Fruit fly (Drosophila melanogaster) whole organism, prepupa: Measurements from ENCODE around the gene Pgant5.

ENCODE experiments used
- Blimp-1 ChIP-seq: fragments of 200-800 bp; sonication (Bioruptor generic); optimal IDR thresholded peaks from 3 replicates; lab custom pipeline; 2017; ENCODE audit warnings: missing biosample characterization, missing genetic modification characterization, mild to moderate bottlenecking, moderate library complexity, missing genetic modification reagents
- CG10631 ChIP-seq: fragments of 200-800 bp; sonication (Bioruptor generic); optimal IDR thresholded peaks from 2 replicates; lab custom pipeline; 2016; ENCODE audit warnings: missing biosample characterization, missing genetic modification characterization
- CG10669 ChIP-seq: fragments of 200-800 bp; sonication (Bioruptor generic); optimal IDR thresholded peaks from 3 replicates; lab custom pipeline; 2018; ENCODE audit warnings: missing biosample characterization, mild to moderate bottlenecking, missing genetic modification characterization, moderate library complexity
- CG11902 ChIP-seq: fragments of 200-800 bp; sonication (Bioruptor generic); optimal IDR thresholded peaks from 3 replicates; lab custom pipeline; 2016; ENCODE audit warnings: missing biosample characterization, missing genetic modification characterization
- CG15336 ChIP-seq: fragments of 200-800 bp; sonication (Bioruptor generic); IDR thresholded peaks from 2 replicates; pipeline ENCODE4 v1.3.6; 2022; ENCODE audit warnings: missing biosample characterization, missing genetic modification characterization
- CG1621 ChIP-seq: fragments of 200-800 bp; sonication (Bioruptor generic); optimal IDR thresholded peaks from 3 replicates; lab custom pipeline; 2018; ENCODE audit warnings: missing biosample characterization, mild to moderate bottlenecking, missing genetic modification characterization
- CG16779 ChIP-seq: fragments of 200-800 bp; sonication (Bioruptor generic); optimal IDR thresholded peaks from 3 replicates; lab custom pipeline; 2017; ENCODE audit warnings: missing biosample characterization, mild to moderate bottlenecking, missing genetic modification characterization
- CG3032 ChIP-seq: fragments of 200-800 bp; optimal IDR thresholded peaks from 2 replicates; lab custom pipeline; 2019; ENCODE audit warnings: missing biosample characterization, mild to moderate bottlenecking, missing genetic modification characterization, moderate library complexity
- CG34406 ChIP-seq: fragments of 200-800 bp; sonication (Bioruptor generic); optimal IDR thresholded peaks from 3 replicates; lab custom pipeline; 2016; ENCODE audit warnings: missing biosample characterization, missing genetic modification characterization
- CG3919 ChIP-seq: fragments of 200-800 bp; sonication (Bioruptor generic); optimal IDR thresholded peaks from 3 replicates; lab custom pipeline; 2016; ENCODE audit warnings: missing biosample characterization, missing genetic modification characterization
- CG4318 ChIP-seq: fragments of 200-800 bp; sonication (Bioruptor generic); optimal IDR thresholded peaks from 3 replicates; lab custom pipeline; 2017; ENCODE audit warnings: missing biosample characterization, mild to moderate bottlenecking, missing genetic modification characterization
- CG6163 ChIP-seq: fragments of 200-800 bp; sonication (Bioruptor generic); IDR thresholded peaks from 3 replicates; pipeline ENCODE4 v1.3.6; 2022; ENCODE audit warnings: missing biosample characterization, missing genetic modification characterization
- CG6276 ChIP-seq: fragments of 200-800 bp; sonication (Bioruptor generic); optimal IDR thresholded peaks from 2 replicates; lab custom pipeline; 2017; ENCODE audit warnings: missing biosample characterization, mild to moderate bottlenecking, missing genetic modification characterization
- CG6792 ChIP-seq: fragments of 200-800 bp; sonication (Bioruptor generic); optimal IDR thresholded peaks from 3 replicates; lab custom pipeline; 2016; ENCODE audit warnings: missing biosample characterization, missing genetic modification characterization
- CG6808 ChIP-seq: fragments of 200-800 bp; sonication (Bioruptor generic); optimal IDR thresholded peaks from 3 replicates; lab custom pipeline; 2017; ENCODE audit warnings: missing biosample characterization, missing genetic modification characterization, mild to moderate bottlenecking, moderate library complexity, missing genetic modification reagents
- CG6854 ChIP-seq: fragments of 200-800 bp; sonication (Bioruptor generic); optimal IDR thresholded peaks from 2 replicates; lab custom pipeline; 2017; ENCODE audit warnings: missing biosample characterization, mild to moderate bottlenecking, missing genetic modification characterization
- CG7368 ChIP-seq: fragments of 200-800 bp; sonication (Bioruptor generic); optimal IDR thresholded peaks from 3 replicates; lab custom pipeline; 2016; ENCODE audit warnings: missing biosample characterization, missing genetic modification characterization
- CG8119 ChIP-seq: fragments of 200-800 bp; sonication (Bioruptor generic); IDR thresholded peaks from 3 replicates; pipeline ENCODE4 v1.3.6; 2022; ENCODE audit warnings: missing biosample characterization, missing genetic modification characterization
- CG8319 ChIP-seq: fragments of 200-800 bp; sonication (Bioruptor generic); optimal IDR thresholded peaks from 3 replicates; lab custom pipeline; 2016; ENCODE audit warnings: missing biosample characterization, missing genetic modification characterization
- CG9139 ChIP-seq: fragments of 200-800 bp; sonication (Bioruptor generic); optimal IDR thresholded peaks from 3 replicates; lab custom pipeline; 2017; ENCODE audit warnings: missing biosample characterization, mild to moderate bottlenecking, missing genetic modification characterization
- Eip78C ChIP-seq: fragments of 200-800 bp; sonication (Bioruptor generic); peaks from one replicate; lab custom pipeline; 2016; ENCODE audit warnings: missing biosample characterization, missing genetic modification characterization
- Ets21C ChIP-seq: fragments of 200-800 bp; sonication (Bioruptor generic); optimal IDR thresholded peaks from 3 replicates; lab custom pipeline; 2016; ENCODE audit warnings: missing biosample characterization, missing genetic modification characterization
- Ets96B ChIP-seq: fragments of 200-800 bp; optimal IDR thresholded peaks from 2 replicates; lab custom pipeline; 2019; ENCODE audit warnings: missing biosample characterization, mild to moderate bottlenecking, missing genetic modification characterization, moderate library complexity
- Hr38 ChIP-seq: sonication (Bioruptor generic); optimal IDR thresholded peaks from 2 replicates; lab custom pipeline; 2016; ENCODE audit warnings: missing biosample characterization, missing genetic modification characterization
- Hr39 ChIP-seq: fragments of 200-800 bp; sonication (Bioruptor generic); optimal IDR thresholded peaks from 2 replicates; lab custom pipeline; 2016; ENCODE audit warnings: missing biosample characterization, missing genetic modification characterization
- Hr4 ChIP-seq: fragments of 200-800 bp; sonication (Bioruptor generic); optimal IDR thresholded peaks from 3 replicates; lab custom pipeline; 2016; ENCODE audit warnings: missing biosample characterization, missing genetic modification characterization
- Lpt ChIP-seq: fragments of 200-800 bp; sonication (Bioruptor generic); optimal IDR thresholded peaks from 3 replicates; lab custom pipeline; 2016; ENCODE audit warnings: missing biosample characterization, missing genetic modification characterization
- Smox ChIP-seq: fragments of 200-800 bp; sonication (Bioruptor generic); optimal IDR thresholded peaks from 3 replicates; lab custom pipeline; 2016; ENCODE audit warnings: missing biosample characterization, missing genetic modification characterization
- Sox102F ChIP-seq: fragments of 200-800 bp; sonication (Bioruptor generic); optimal IDR thresholded peaks from 2 replicates; lab custom pipeline; 2016; ENCODE audit warnings: missing biosample characterization, mild to moderate bottlenecking, missing genetic modification characterization
- Sox14 ChIP-seq: fragments of 200-800 bp; sonication (Bioruptor generic); optimal IDR thresholded peaks from 3 replicates; lab custom pipeline; 2016; ENCODE audit warnings: missing biosample characterization, missing genetic modification characterization
- Sox15 ChIP-seq: fragments of 200-800 bp; sonication (Bioruptor generic); optimal IDR thresholded peaks from 3 replicates; lab custom pipeline; 2016; ENCODE audit warnings: missing biosample characterization, missing genetic modification characterization
- achi ChIP-seq: fragments of 200-800 bp; sonication (Bioruptor generic); optimal IDR thresholded peaks from 3 replicates; lab custom pipeline; 2016; ENCODE audit warnings: missing biosample characterization, missing genetic modification characterization
- acj6 ChIP-seq: fragments of 200-800 bp; sonication (Bioruptor generic); optimal IDR thresholded peaks from 3 replicates; lab custom pipeline; 2016; ENCODE audit warnings: missing biosample characterization, missing genetic modification characterization
- cyc ChIP-seq: fragments of 200-800 bp; sonication (Bioruptor generic); optimal IDR thresholded peaks from 3 replicates; lab custom pipeline; 2016; ENCODE audit warnings: missing biosample characterization, missing genetic modification characterization
- dac ChIP-seq: fragments of 200-800 bp; sonication (Bioruptor generic); optimal IDR thresholded peaks from 2 replicates; lab custom pipeline; 2017; ENCODE audit warnings: missing biosample characterization, mild to moderate bottlenecking, missing genetic modification characterization
- dsx ChIP-seq: fragments of 200-800 bp; optimal IDR thresholded peaks from 3 replicates; lab custom pipeline; 2019; ENCODE audit warnings: missing biosample characterization, mild to moderate bottlenecking, missing genetic modification characterization, moderate library complexity; ENCODE audit not compliant: poor library complexity, severe bottlenecking
- eg ChIP-seq: fragments of 200-800 bp; sonication (Bioruptor generic); IDR thresholded peaks from 3 replicates; pipeline ENCODE4 v1.3.6; 2022; ENCODE audit warnings: missing biosample characterization, missing genetic modification characterization
- esn ChIP-seq: fragments of 200-800 bp; sonication (Bioruptor generic); optimal IDR thresholded peaks from 2 replicates; lab custom pipeline; 2016; ENCODE audit warnings: missing biosample characterization, mild to moderate bottlenecking, missing genetic modification characterization, moderate library complexity
- fd59A ChIP-seq: fragments of 200-800 bp; sonication (Bioruptor generic); optimal IDR thresholded peaks from 2 replicates; lab custom pipeline; 2017; ENCODE audit warnings: missing biosample characterization, mild to moderate bottlenecking, missing genetic modification characterization, missing genetic modification reagents
- fd85E ChIP-seq: fragments of 200-800 bp; sonication (Bioruptor generic); optimal IDR thresholded peaks from 3 replicates; lab custom pipeline; 2016; ENCODE audit warnings: missing biosample characterization, missing genetic modification characterization
- pdm3 ChIP-seq: fragments of 200-800 bp; sonication (Bioruptor generic); optimal IDR thresholded peaks from 3 replicates; lab custom pipeline; 2016; ENCODE audit warnings: missing biosample characterization, missing genetic modification characterization
- salr ChIP-seq, 2 experiments: fragments of 200-800 bp; sonication (Bioruptor generic); optimal IDR thresholded peaks; 3 replicates each; lab custom pipeline; 2016 to 2018; ENCODE audit warnings: missing biosample characterization in 2 of 2, missing genetic modification characterization in 2 of 2, mild to moderate bottlenecking in 1 of 2
- svp ChIP-seq: fragments of 200-800 bp; sonication (Bioruptor generic); peaks from one replicate; lab custom pipeline; 2016; ENCODE audit warnings: missing biosample characterization, missing genetic modification characterization
- topi ChIP-seq: fragments of 200-800 bp; sonication (Bioruptor generic); optimal IDR thresholded peaks from 3 replicates; lab custom pipeline; 2016; ENCODE audit warnings: missing biosample characterization, missing genetic modification characterization
- vri ChIP-seq: fragments of 200-800 bp; sonication (Bioruptor generic); optimal IDR thresholded peaks from 3 replicates; lab custom pipeline; 2016; ENCODE audit warnings: missing biosample characterization, mild to moderate bottlenecking, missing genetic modification characterization

Gene Pgant5

dm6 chr2L:5060952-5061478, 32.4 kb downstream of the Pgant5 start (continued):
- TF ChIP-seq Hr38 (GFP tag; lab: Kevin White, UChicago) (no peak), Ets96B (tag; lab: Kevin White, UChicago) (no peak), CG15336 (GFP tag; lab: Robert Waterston, UW) (0 out of 2 replicates have a peak, but pooled peaks have one; percentile 21), esn (GFP tag; lab: Kevin White, UChicago) (peak; percentile 73), Eip78C (GFP tag; lab: Kevin White, UChicago) (peak; percentile 58), CG8119 (GFP tag; lab: Robert Waterston, UW) (no peak), svp (GFP tag; lab: Kevin White, UChicago) (peak; percentile 74), acj6 (no peak)

- TF ChIP-seq dsx (GFP tag; lab: Kevin White, UChicago) (no peak), CG6163 (0 out of 3 replicates have a peak, but pooled peaks have one; percentile 8)
Observed at dm6 chr2L:5060515-5060914, 32.9 kb downstream of the Pgant5 start, which contains the start of gene qtc. Gene qtc (plus strand): TSS chr2L:5060815.

DNA sequence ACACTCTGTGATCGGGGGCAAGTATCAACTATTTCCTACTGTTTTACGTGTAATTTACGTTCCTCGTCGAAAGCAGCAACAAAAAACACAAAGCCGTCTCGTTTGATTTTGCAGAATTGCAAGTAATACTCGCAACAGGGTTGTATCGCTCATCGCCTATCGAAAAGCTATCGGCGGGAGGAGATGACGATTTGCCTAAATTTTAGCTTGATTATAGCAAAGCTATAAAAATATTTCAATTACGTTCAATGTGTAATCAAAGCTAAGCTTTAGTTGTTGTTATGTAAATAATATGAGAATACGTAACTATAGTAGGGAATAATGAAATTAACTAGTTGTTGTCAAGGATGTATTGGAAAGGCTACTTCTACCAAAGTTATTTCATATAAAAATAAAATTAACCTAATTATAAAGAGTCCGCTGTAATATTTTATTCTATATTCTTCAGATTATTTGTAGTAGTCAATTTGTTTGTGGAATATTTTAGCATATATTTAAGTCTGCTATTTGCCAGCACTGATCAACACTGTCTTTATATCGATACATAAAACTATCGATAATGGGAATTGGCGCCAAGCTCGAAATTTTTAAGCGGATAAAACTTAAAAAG, 33.6 kb downstream of the Pgant5 start, which contains the start of gene Rpn11:
TSS of gene Rpn11 (minus strand) at position 146 of the 610 bp plus-strand sequence.
- TF ChIP-seq CG9139 (GFP tag; lab: Kevin White, UChicago): no peak
- peak; percentile 45 for TF ChIP-seq Hr39 (GFP tag; lab: Kevin White, UChicago)
- TF ChIP-seq topi: peak; percentile 55
- TF ChIP-seq CG1621 (tag; lab: Kevin White, UChicago): no peak
- peak; percentile 19 for TF ChIP-seq Sox15
- no peak for TF ChIP-seq CG7368 (GFP tag; lab: Kevin White, UChicago)
- no peak for TF ChIP-seq pdm3 (GFP tag; lab: Kevin White, UChicago)
- TF ChIP-seq CG6276 (GFP tag; lab: Kevin White, UChicago): no peak
- no peak for TF ChIP-seq salr (GFP tag; optimal IDR thresholded peaks at IDR 0.05; lab: Kevin White, UChicago)
- TF ChIP-seq CG6792: peak; percentile 48
- peak; percentile 44 for TF ChIP-seq Ets21C (GFP tag; lab: Kevin White, UChicago)
- peak; percentile 36; the same call in 1 of the 3 replicates for TF ChIP-seq eg (GFP tag; lab: Robert Waterston, UW)
- TF ChIP-seq esn (GFP tag; lab: Kevin White, UChicago): peak; percentile 68
- peak; percentile 65 for TF ChIP-seq CG10631 (GFP tag; lab: Kevin White, UChicago)
- TF ChIP-seq Lpt (GFP tag; lab: Kevin White, UChicago): no peak
- TF ChIP-seq acj6: peak; percentile 61
- peak; percentile 0 for TF ChIP-seq CG11902 (GFP tag; lab: Kevin White, UChicago)
- no peak for TF ChIP-seq Hr38 (GFP tag; lab: Kevin White, UChicago)
- TF ChIP-seq Sox102F (GFP tag; lab: Kevin White, UChicago): no peak
- TF ChIP-seq cyc (GFP tag; lab: Kevin White, UChicago): peak; percentile 38
- no peak for TF ChIP-seq Smox
- TF ChIP-seq CG3919: peak; percentile 44
- TF ChIP-seq CG3032 (tag; lab: Kevin White, UChicago): peak; percentile 54
- TF ChIP-seq CG6163: no peak
- peak; percentile 51 for TF ChIP-seq Ets96B (tag; lab: Kevin White, UChicago)
- no peak for TF ChIP-seq Blimp-1
- TF ChIP-seq achi (GFP tag; lab: Kevin White, UChicago): peak; percentile 48
- no peak for TF ChIP-seq CG16779 (tag; lab: Kevin White, UChicago)
- peak; percentile 39 for TF ChIP-seq CG34406 (GFP tag; lab: Kevin White, UChicago)
- no peak for TF ChIP-seq fd85E
- peak; percentile 16 for TF ChIP-seq CG8319 (GFP tag; lab: Kevin White, UChicago)
- no peak for TF ChIP-seq dac (GFP tag; lab: Kevin White, UChicago)
- TF ChIP-seq fd59A: peak; percentile 21
- peak; percentile 76 for TF ChIP-seq svp (GFP tag; lab: Kevin White, UChicago)
- peak; percentile 74 for TF ChIP-seq Sox14
- TF ChIP-seq CG6854 (GFP tag; lab: Kevin White, UChicago): no peak
- TF ChIP-seq CG10669 (GFP tag; lab: Kevin White, UChicago): no peak
- no peak for TF ChIP-seq CG6808 (GFP tag; lab: Kevin White, UChicago)
- TF ChIP-seq dsx (GFP tag; lab: Kevin White, UChicago): peak; percentile 45
- no peak for TF ChIP-seq vri (GFP tag; lab: Kevin White, UChicago)
- no peak for TF ChIP-seq CG4318
- peak; percentile 54 for TF ChIP-seq Hr4
